Worm (Caenorhabditis elegans) whole organism, L1 larva: Measurements from ENCODE around the gene praf-3.
"Not testable (repeated sequence)": the region's sequence is repeated elsewhere in the genome, so short reads cannot be mapped to it uniquely, and the experiment has no call there.

Experiments used
- F16B12.6 ChIP-seq: fragments of 150-350 bp; optimal IDR thresholded peaks from 2 replicates; lab custom pipeline; 2014; ENCODE audit warnings: missing biosample characterization, missing genetic modification characterization
- alr-1 ChIP-seq: fragments of 200-800 bp; sonication (Bioruptor generic); optimal IDR thresholded peaks from 2 replicates; lab custom pipeline; 2018; ENCODE audit warnings: borderline replicate concordance, mild to moderate bottlenecking, missing genetic modification characterization, missing compliant biosample characterization
- ama-1 ChIP-seq: fragments of 150-350 bp; optimal IDR thresholded peaks from 2 replicates; lab custom pipeline; 2014
- ceh-82 ChIP-seq, 3 experiments: fragments of 150-350 bp in 1 of 3; sonication (generic microtip) in 2 of 3; optimal IDR thresholded peaks; 2 replicates each; lab custom pipeline; 2014 to 2017; ENCODE audit warnings: missing biosample characterization in 3 of 3, missing genetic modification characterization in 3 of 3
- ceh-88 ChIP-seq: fragments of 200-800 bp; sonication (Bioruptor generic); IDR thresholded peaks from 2 replicates; pipeline ENCODE4 v1.3.6; 2022; ENCODE audit warnings: missing genetic modification characterization, missing compliant biosample characterization
- ces-1 ChIP-seq: fragments of 150-350 bp; optimal IDR thresholded peaks from 2 replicates; lab custom pipeline; 2014; ENCODE audit warnings: missing biosample characterization, missing genetic modification reagents, missing genetic modification characterization
- dpl-1 ChIP-seq, 3 experiments: fragments of 150-350 bp in 2 of 3; sonication (generic microtip) in 1 of 3; optimal IDR thresholded peaks; 2 replicates each; lab custom pipeline; 2014 to 2017; ENCODE audit warnings: missing biosample characterization in 3 of 3, missing genetic modification characterization in 3 of 3, missing genetic modification reagents in 3 of 3
- dsc-1 ChIP-seq: sonication (generic microtip); optimal IDR thresholded peaks from 2 replicates; lab custom pipeline; 2016; ENCODE audit warnings: mild to moderate bottlenecking, missing genetic modification characterization, missing compliant biosample characterization
- egl-13 ChIP-seq: sonication (generic microtip); optimal IDR thresholded peaks from 2 replicates; lab custom pipeline; 2016; ENCODE audit warnings: missing genotype, missing genetic modification reagents, missing genetic modification characterization, missing compliant biosample characterization
- egl-27 ChIP-seq, 2 experiments: fragments of 150-350 bp in 1 of 2; sonication (generic microtip); optimal IDR thresholded peaks; 3 replicates each; lab custom pipeline; 2017 to 2018; ENCODE audit warnings: missing biosample characterization in 2 of 2, missing genetic modification characterization in 2 of 2, missing genetic modification reagents in 2 of 2
- ets-5 ChIP-seq: fragments of 200-800 bp; sonication (Bioruptor generic); IDR thresholded peaks from 2 replicates; pipeline ENCODE4 v1.3.6; 2022; ENCODE audit warnings: missing genetic modification characterization, missing compliant biosample characterization
- irx-1 ChIP-seq: sonication (generic microtip); optimal IDR thresholded peaks from 2 replicates; lab custom pipeline; 2016; ENCODE audit warnings: missing genetic modification characterization, missing compliant biosample characterization
- lin-13 ChIP-seq: fragments of 150-350 bp; optimal IDR thresholded peaks from 2 replicates; lab custom pipeline; 2014; ENCODE audit warnings: missing biosample characterization, missing genetic modification reagents, missing genetic modification characterization
- lin-14 ChIP-seq: fragments of 200-800 bp; sonication (Bioruptor generic); optimal IDR thresholded peaks from 2 replicates; lab custom pipeline; 2018; ENCODE audit warnings: mild to moderate bottlenecking, missing genetic modification characterization, moderate library complexity, missing compliant biosample characterization
- lin-35 ChIP-seq, 2 experiments: fragments of 150-350 bp; optimal IDR thresholded peaks; 2 replicates each; lab custom pipeline; 2014; ENCODE audit warnings: missing biosample characterization in 2 of 2, missing genetic modification characterization in 2 of 2, missing genetic modification reagents in 2 of 2
- lin-39 ChIP-seq: fragments of 150-350 bp; optimal IDR thresholded peaks from 2 replicates; lab custom pipeline; 2014; ENCODE audit warnings: missing biosample characterization, missing genetic modification reagents, missing genetic modification characterization
- lsy-2 ChIP-seq, 2 experiments: fragments of 150-350 bp; optimal IDR thresholded peaks; 2 replicates each; lab custom pipeline; 2014; ENCODE audit warnings: missing biosample characterization in 2 of 2, missing genetic modification characterization in 2 of 2
- nhr-11 ChIP-seq: fragments of 150-350 bp; optimal IDR thresholded peaks from 2 replicates; lab custom pipeline; 2014; ENCODE audit warnings: missing biosample characterization, missing genetic modification characterization
- nhr-12 ChIP-seq: sonication (generic microtip); optimal IDR thresholded peaks from 2 replicates; lab custom pipeline; 2017; ENCODE audit warnings: missing biosample characterization, missing genetic modification characterization
- nhr-19 ChIP-seq: fragments of 200-800 bp; sonication (Bioruptor generic); conservative IDR thresholded peaks from 2 replicates; pipeline ENCODE4 v1.3.6; 2022; ENCODE audit warnings: missing genetic modification characterization, missing compliant biosample characterization
- nhr-20 ChIP-seq: sonication (generic microtip); optimal IDR thresholded peaks from 2 replicates; lab custom pipeline; 2016; ENCODE audit warnings: mild to moderate bottlenecking, missing genetic modification characterization, missing compliant biosample characterization
- nhr-47 ChIP-seq: sonication (generic microtip); optimal IDR thresholded peaks from 2 replicates; lab custom pipeline; 2016; ENCODE audit warnings: mild to moderate bottlenecking, missing genetic modification characterization, moderate library complexity, missing compliant biosample characterization
- rnt-1 ChIP-seq: sonication (generic microtip); optimal IDR thresholded peaks from 2 replicates; lab custom pipeline; 2016; ENCODE audit warnings: mild to moderate bottlenecking, missing genetic modification characterization, moderate library complexity, missing compliant biosample characterization
- snu-23 ChIP-seq: sonication (generic microtip); optimal IDR thresholded peaks from 2 replicates; lab custom pipeline; 2016; ENCODE audit warnings: missing genetic modification characterization, missing compliant biosample characterization
- sptf-1 ChIP-seq: fragments of 150-350 bp; optimal IDR thresholded peaks from 2 replicates; lab custom pipeline; 2014; ENCODE audit warnings: missing biosample characterization, missing genetic modification characterization
- unc-130 ChIP-seq: fragments of 150-350 bp; optimal IDR thresholded peaks from 2 replicates; lab custom pipeline; 2017; ENCODE audit warnings: missing biosample characterization, missing genetic modification characterization, inconsistent platforms
- unc-98 ChIP-seq: fragments of 200-800 bp; sonication (Bioruptor generic); IDR thresholded peaks from 2 replicates; pipeline ENCODE4 v1.3.6; 2022; ENCODE audit warnings: missing genetic modification characterization, missing compliant biosample characterization
- vab-15 ChIP-seq: sonication (generic microtip); optimal IDR thresholded peaks from 2 replicates; lab custom pipeline; 2017; ENCODE audit warnings: missing genotype, mild to moderate bottlenecking, missing genetic modification characterization, missing compliant biosample characterization
- xbp-1 ChIP-seq: sonication (generic microtip); optimal IDR thresholded peaks from 2 replicates; lab custom pipeline; 2016; ENCODE audit warnings: missing genetic modification characterization, missing compliant biosample characterization
- zip-4 ChIP-seq: fragments of 200-800 bp; sonication (Bioruptor generic); optimal IDR thresholded peaks from 2 replicates; lab custom pipeline; 2018; ENCODE audit warnings: mild to moderate bottlenecking, missing genetic modification characterization, moderate library complexity, missing compliant biosample characterization
- ztf-11 ChIP-seq, 2 experiments: sonication (generic microtip); optimal IDR thresholded peaks; 2 replicates each; lab custom pipeline; 2016 to 2017; ENCODE audit warnings: missing genetic modification characterization in 2 of 2, missing biosample characterization in 1 of 2, missing compliant biosample characterization in 1 of 2

Gene praf-3

ce11 chrIV:8382695-8383094 lies 2.9 kb downstream of the praf-3 start, which contains the start of gene D2096.9:
Gene D2096.9 (minus strand): TSS chrIV:8382795.
- no peak for TF ChIP-seq xbp-1 (tag; lab: Kevin White, UChicago)
- TF ChIP-seq F16B12.6 (tag; lab: Kevin White, UChicago), result no peak
- TF ChIP-seq nhr-11 (tag; lab: Kevin White, UChicago), result no peak
- TF ChIP-seq dsc-1, result peak; percentile 45
- TF ChIP-seq, all 84 proteins: peak for 1

DNA sequence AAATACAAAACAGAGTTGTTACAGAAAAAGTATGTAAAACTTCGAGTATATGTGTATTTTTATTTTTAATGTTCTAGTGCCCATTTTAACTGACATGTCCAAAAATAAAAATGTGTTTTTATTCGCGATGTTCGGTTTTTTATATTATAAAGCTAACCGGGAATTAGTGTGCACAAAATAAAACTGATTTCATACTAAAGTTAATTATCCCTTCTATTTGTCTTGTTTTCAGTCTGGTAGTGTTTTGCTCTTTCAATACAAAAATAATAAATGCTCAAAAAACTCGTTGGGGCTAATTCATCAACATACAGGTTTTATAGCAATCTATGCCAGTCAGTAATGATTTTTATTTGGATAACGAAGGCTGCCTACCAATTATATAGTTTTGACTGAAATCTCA lies 5.0 kb downstream of the praf-3 start:
- TF ChIP-seq nhr-47 (tag; lab: Kevin White, UChicago) (no peak), egl-13 (tag; lab: Kevin White, UChicago) (no peak), lin-13 (GFP tag; lab: Kevin White, UChicago) (no peak), nhr-19 (GFP tag; lab: Robert Waterston, UW) (no peak), ceh-88 (GFP tag; lab: Robert Waterston, UW) (no peak), irx-1 (tag; lab: Kevin White, UChicago) (no peak), snu-23 (GFP tag; lab: Kevin White, UChicago) (no peak), lin-35 (GFP tag; optimal IDR thresholded peaks at IDR 0.05; lab: Kevin White, UChicago) (no peak), ceh-82 (tag; optimal IDR thresholded peaks at IDR 0.05; lab: Kevin White, UChicago) (no peak), ces-1 (no peak), F16B12.6 (tag; lab: Kevin White, UChicago) (no peak)

DNA sequence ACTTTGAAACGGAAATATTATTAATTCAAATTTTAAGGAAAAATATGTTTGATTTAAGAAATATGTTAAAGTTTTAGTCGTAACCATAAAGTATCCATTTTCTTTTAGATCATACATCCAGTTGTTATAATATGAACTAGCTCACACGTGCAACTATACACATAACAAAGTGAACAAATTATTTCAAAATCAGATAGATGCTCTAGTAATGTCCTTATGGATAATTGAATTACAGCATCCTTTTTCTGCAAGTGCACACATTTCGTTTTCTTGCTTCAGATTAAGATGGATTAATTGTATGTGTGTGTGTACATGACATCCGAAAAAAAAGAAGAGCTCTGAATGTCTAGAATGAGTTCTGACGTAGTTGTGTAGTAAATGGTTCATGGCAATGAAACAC lies 5.9 kb downstream of the praf-3 start:
- TF ChIP-seq alr-1 (no peak), lin-14 (GFP tag; lab: Kevin White, UChicago) (peak; percentile 39)

DNA sequence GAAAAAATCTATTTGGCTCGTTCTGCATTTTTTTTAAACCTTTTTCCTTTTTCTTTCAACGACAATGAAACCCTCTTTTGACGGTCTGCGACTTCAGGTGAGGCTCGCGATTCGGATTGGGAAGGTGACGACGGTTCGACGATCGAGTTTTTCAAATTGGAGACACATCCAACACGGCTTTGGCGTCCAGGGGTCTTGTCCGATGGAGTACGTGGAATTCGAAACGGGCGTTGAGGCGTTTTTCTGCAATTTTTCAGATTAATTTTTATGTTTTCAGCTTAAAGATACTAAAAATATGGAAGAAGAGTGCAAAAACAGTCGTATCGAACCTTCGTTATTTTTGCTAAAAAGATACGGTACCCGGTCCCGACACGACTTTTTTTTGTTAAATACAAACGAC lies 9.4 kb downstream of the praf-3 start, which contains the start of gene D2096.10:
TSS of gene D2096.10 (minus strand) at position 101 of the 400 bp plus-strand sequence.
- not testable (repeated sequence) for TF ChIP-seq zip-4 (GFP tag; lab: Kevin White, UChicago); ceh-82 (tag; optimal IDR thresholded peaks at IDR 0.05; lab: Kevin White, UChicago); nhr-12 (tag; lab: Kevin White, UChicago)

- no peak for TF ChIP-seq unc-98 (GFP tag; lab: Robert Waterston, UW)
- no peak for TF ChIP-seq lsy-2 (tag; optimal IDR thresholded peaks at IDR 0.05; lab: Kevin White, UChicago)
These were observed 14.3 kb downstream of the praf-3 start, which contains the start of gene D2096.11 for ce11 chrIV:8394105-8394504. Gene D2096.11 (minus strand): TSS chrIV:8394205.

DNA sequence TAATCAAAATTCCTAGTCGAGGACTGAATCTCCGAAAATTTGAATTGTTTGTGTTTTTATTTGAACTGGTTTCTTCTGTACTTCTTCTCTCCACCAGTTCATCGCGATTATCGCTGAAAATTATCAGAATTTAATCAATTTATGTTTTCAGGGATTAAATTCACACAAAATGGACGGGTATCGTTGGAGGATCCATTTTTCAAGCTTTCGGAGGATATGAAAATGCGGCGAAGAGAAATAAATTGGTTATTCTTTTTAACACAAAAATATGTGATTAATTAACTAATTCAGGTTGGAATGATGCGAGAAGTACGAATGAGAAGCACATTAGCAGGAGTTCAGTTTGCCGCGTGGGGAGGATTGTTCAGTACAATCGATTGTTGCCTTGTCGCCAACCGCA lies 16.6 kb downstream of the praf-3 start, which contains the start of gene timm-17B.2:
TSS of gene timm-17B.2 (plus strand) at position 301 of the 400 bp plus-strand sequence.
- TF ChIP-seq egl-27 (tag; optimal IDR thresholded peaks at IDR 0.05; lab: Kevin White, UChicago) (no peak), nhr-20 (no peak), xbp-1 (tag; lab: Kevin White, UChicago) (no peak), unc-98 (GFP tag; lab: Robert Waterston, UW) (no peak), ama-1 (no peak), dsc-1 (no peak), F16B12.6 (tag; lab: Kevin White, UChicago) (no peak), unc-130 (tag; lab: Kevin White, UChicago) (no peak), rnt-1 (tag; lab: Kevin White, UChicago) (no peak), nhr-12 (tag; lab: Kevin White, UChicago) (no peak), sptf-1 (no peak), lin-39 (tag; lab: Kevin White, UChicago) (no peak), ztf-11 (tag; optimal IDR thresholded peaks at IDR 0.05; lab: Kevin White, UChicago) (no peak), vab-15 (no peak), dpl-1 (GFP tag; optimal IDR thresholded peaks at IDR 0.05; lab: Kevin White, UChicago) (no peak), ets-5 (GFP tag; lab: Robert Waterston, UW) (no peak)
